Worm (Caenorhabditis elegans) whole organism, young adult: Measurements from ENCODE around the gene F58D12.3.

Experiments used
- F57A8.1 ChIP-seq: fragments of 200-800 bp; sonication (Bioruptor generic); optimal IDR thresholded peaks from 2 replicates; lab custom pipeline; 2018; ENCODE audit warnings: mild to moderate bottlenecking, missing genetic modification characterization, moderate library complexity, missing compliant biosample characterization
- ama-1 ChIP-seq, 3 experiments: fragments of 150-350 bp in 1 of 3; sonication (generic microtip) in 2 of 3; optimal IDR thresholded peaks; 2 replicates each; lab custom pipeline; 2014 to 2018; ENCODE audit warnings: missing biosample characterization in 2 of 3, missing genetic modification characterization in 2 of 3, missing genetic modification reagents in 2 of 3
- ceh-100 ChIP-seq: fragments of 200-800 bp; sonication (Bioruptor generic); IDR thresholded peaks from 2 replicates; pipeline ENCODE4 v1.3.6; 2022; ENCODE audit warnings: missing genetic modification reagents, missing genetic modification characterization, missing compliant biosample characterization
- ceh-27 ChIP-seq: fragments of 200-800 bp; sonication (Bioruptor generic); optimal IDR thresholded peaks from 2 replicates; lab custom pipeline; 2018; ENCODE audit warnings: mild to moderate bottlenecking, missing genetic modification characterization, moderate library complexity, missing compliant biosample characterization
- lin-26 ChIP-seq: fragments of 200-800 bp; sonication (Bioruptor generic); IDR thresholded peaks from 2 replicates; pipeline ENCODE4 v1.3.6; 2022; ENCODE audit warnings: missing genetic modification reagents, missing genetic modification characterization, missing compliant biosample characterization
- lin-35 ChIP-seq, 3 experiments: fragments of 150-350 bp in 2 of 3; sonication (generic microtip) in 1 of 3; optimal IDR thresholded peaks; 2 replicates each; lab custom pipeline; 2014 to 2018; ENCODE audit warnings: missing biosample characterization in 3 of 3, missing genetic modification characterization in 3 of 3, missing genetic modification reagents in 3 of 3
- madf-3 ChIP-seq: fragments of 200-800 bp; sonication (Bioruptor generic); IDR thresholded peaks from 2 replicates; pipeline ENCODE4 v1.3.6; 2022; ENCODE audit warnings: missing genetic modification reagents, missing genetic modification characterization, missing compliant biosample characterization
- madf-6 ChIP-seq: fragments of 200-800 bp; sonication (Bioruptor generic); IDR thresholded peaks from 2 replicates; pipeline ENCODE4 v1.3.6; 2022; ENCODE audit warnings: missing genetic modification reagents, missing genetic modification characterization, missing compliant biosample characterization
- pha-4 ChIP-seq: fragments of 150-350 bp; sonication (generic microtip); optimal IDR thresholded peaks from 2 replicates; lab custom pipeline; 2014; ENCODE audit warnings: missing biosample characterization, missing genetic modification reagents, missing genetic modification characterization
- sdz-38 ChIP-seq: sonication (generic microtip); optimal IDR thresholded peaks from 2 replicates; lab custom pipeline; 2016; ENCODE audit warnings: missing genotype, missing genetic modification characterization, missing compliant biosample characterization
- ztf-28 ChIP-seq: fragments of 200-800 bp; sonication (Bioruptor generic); IDR thresholded peaks from 2 replicates; pipeline ENCODE4 v1.3.6; 2022; ENCODE audit warnings: missing genetic modification reagents, missing genetic modification characterization, missing compliant biosample characterization

ce11 chrV:14023074-14023473 lies 34.6 kb upstream of the F58D12.3 start, which contains the start of gene T08G5.15:
- TF ChIP-seq madf-6 (GFP tag; lab: Robert Waterston, UW) (no peak), ztf-28 (GFP tag; lab: Robert Waterston, UW) (no peak), madf-3 (GFP tag; lab: Robert Waterston, UW) (no peak), lin-26 (GFP tag; lab: Robert Waterston, UW) (no peak), ceh-100 (GFP tag; lab: Robert Waterston, UW) (no peak), ceh-27 (GFP tag; lab: Kevin White, UChicago) (no peak), pha-4 (no peak), F57A8.1 (no peak), ama-1 (optimal IDR thresholded peaks at IDR 0.05; lab: Kevin White, UChicago) (no peak), ama-1 (GFP tag; optimal IDR thresholded peaks at IDR 0.05; lab: Kevin White, UChicago) (no peak), sdz-38 (tag; lab: Kevin White, UChicago) (no peak), lin-35 (GFP tag; optimal IDR thresholded peaks at IDR 0.05; lab: Kevin White, UChicago) (no peak)
